Worm (Caenorhabditis elegans) whole organism, early embryonic: ENCODE results near the gene txt-13.

Source experiments
- B0310.2 ChIP-seq: sonication (generic microtip); optimal IDR thresholded peaks from 2 replicates; lab custom pipeline; 2016; ENCODE audit warnings: mild to moderate bottlenecking, missing genetic modification characterization, missing compliant biosample characterization
- F13C5.2 ChIP-seq: sonication (generic microtip); optimal IDR thresholded peaks from 2 replicates; lab custom pipeline; 2017; ENCODE audit warnings: mild to moderate bottlenecking, missing genetic modification characterization, inconsistent platforms, missing compliant biosample characterization
- aly-1 ChIP-seq: sonication (generic microtip); optimal IDR thresholded peaks from 2 replicates; lab custom pipeline; 2016; ENCODE audit warnings: missing genetic modification characterization, missing compliant biosample characterization
- ama-1 ChIP-seq: fragments of 150-350 bp; optimal IDR thresholded peaks from 2 replicates; lab custom pipeline; 2014
- ceh-13 ChIP-seq: fragments of 200-800 bp; sonication (Bioruptor generic); optimal IDR thresholded peaks from 2 replicates; lab custom pipeline; 2018; ENCODE audit warnings: mild to moderate bottlenecking, missing genetic modification characterization, missing compliant biosample characterization
- ceh-36 ChIP-seq: sonication (generic microtip); optimal IDR thresholded peaks from 2 replicates; lab custom pipeline; 2016; ENCODE audit warnings: missing genetic modification characterization, inconsistent platforms, missing compliant biosample characterization
- ets-7 ChIP-seq: sonication (generic microtip); optimal IDR thresholded peaks from 2 replicates; lab custom pipeline; 2016; ENCODE audit warnings: missing genotype, missing genetic modification characterization, missing compliant biosample characterization
- flt-1 ChIP-seq: fragments of 200-800 bp; sonication (Bioruptor generic); IDR thresholded peaks from 2 replicates; pipeline ENCODE4 v1.3.6; 2022; ENCODE audit warnings: missing genetic modification characterization, missing compliant biosample characterization
- hmbx-1 ChIP-seq: sonication (generic microtip); optimal IDR thresholded peaks from 2 replicates; lab custom pipeline; 2016; ENCODE audit warnings: mild to moderate bottlenecking, missing genetic modification characterization, missing compliant biosample characterization
- hmg-4 ChIP-seq: fragments of 200-800 bp; sonication (Bioruptor generic); optimal IDR thresholded peaks from 2 replicates; lab custom pipeline; 2018; ENCODE audit warnings: mild to moderate bottlenecking, missing genetic modification characterization, missing compliant biosample characterization
- hnd-1 ChIP-seq: sonication (generic microtip); optimal IDR thresholded peaks from 2 replicates; lab custom pipeline; 2016; ENCODE audit warnings: missing genetic modification characterization, missing compliant biosample characterization
- pes-1 ChIP-seq: fragments of 200-800 bp; sonication (Bioruptor generic); IDR thresholded peaks from 2 replicates; pipeline ENCODE4 v1.3.6; 2022; ENCODE audit warnings: missing genetic modification reagents, missing genetic modification characterization, missing compliant biosample characterization
- scrt-1 ChIP-seq: fragments of 200-800 bp; sonication (Bioruptor generic); IDR thresholded peaks from 2 replicates; pipeline ENCODE4 v1.3.6; 2022; ENCODE audit warnings: missing genetic modification characterization, missing compliant biosample characterization
- sea-1 ChIP-seq: fragments of 200-800 bp; sonication (Bioruptor generic); conservative IDR thresholded peaks from 2 replicates; pipeline ENCODE4 v1.3.6; 2022; ENCODE audit warnings: missing genetic modification characterization, missing compliant biosample characterization
- tbx-11 ChIP-seq: fragments of 200-800 bp; sonication (Bioruptor generic); IDR thresholded peaks from 2 replicates; pipeline ENCODE4 v1.3.6; 2022; ENCODE audit warnings: missing genetic modification characterization, missing compliant biosample characterization
- tbx-37 ChIP-seq: fragments of 200-800 bp; sonication (Bioruptor generic); conservative IDR thresholded peaks from 2 replicates; pipeline ENCODE4 v1.3.6; 2022; ENCODE audit warnings: missing genetic modification reagents, missing genetic modification characterization, missing compliant biosample characterization
- tra-4 ChIP-seq: sonication (generic microtip); optimal IDR thresholded peaks from 2 replicates; lab custom pipeline; 2017; ENCODE audit warnings: missing genetic modification characterization, missing compliant biosample characterization

The txt-13 gene

ce11 chrII:10607238-10607961, 37.0 kb downstream of the txt-13 start, which contains the start of gene ccm-3:
Gene ccm-3 (minus strand): TSS chrII:10607275.
- no peak for TF ChIP-seq hnd-1 (tag; lab: Kevin White, UChicago)
- no peak for TF ChIP-seq B0310.2
- no peak for TF ChIP-seq pes-1

DNA sequence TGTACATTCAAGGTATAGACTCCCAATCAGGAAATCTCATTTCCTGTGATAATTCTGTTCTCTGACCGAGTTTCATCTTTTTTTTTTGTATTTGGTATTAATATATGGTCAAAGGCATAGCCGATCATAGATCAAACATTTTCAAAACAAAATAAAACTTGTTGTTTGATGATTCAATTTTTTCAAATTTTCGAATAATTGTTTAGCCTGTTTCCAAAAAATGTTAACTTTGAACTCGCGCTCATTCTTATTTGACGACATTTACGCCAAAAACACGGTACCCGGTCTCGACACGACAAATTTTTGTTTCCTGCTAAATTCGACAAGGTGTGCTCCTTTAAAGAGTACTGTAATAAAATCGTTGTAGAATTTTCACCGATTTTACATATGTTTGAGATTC, 38.4 kb downstream of the txt-13 start:
- TF ChIP-seq ceh-13 (GFP tag; lab: Kevin White, UChicago): no peak
- TF ChIP-seq tbx-37: no peak
- TF ChIP-seq aly-1 (tag; lab: Kevin White, UChicago): no peak
- TF ChIP-seq ceh-36 (tag; lab: Kevin White, UChicago): no peak
- TF ChIP-seq hnd-1 (tag; lab: Kevin White, UChicago): no peak
- TF ChIP-seq B0310.2: no peak
- no peak for TF ChIP-seq ama-1 (lab: Kevin White, UChicago)
- TF ChIP-seq pes-1: no peak
- no peak for TF ChIP-seq sea-1 (GFP tag; lab: Robert Waterston, UW)
- no peak for TF ChIP-seq ets-7 (tag; lab: Kevin White, UChicago)
- TF ChIP-seq scrt-1 (GFP tag; lab: Robert Waterston, UW): no peak
- TF ChIP-seq flt-1 (GFP tag; lab: Robert Waterston, UW): no peak
- TF ChIP-seq tbx-11: no peak
- no peak for TF ChIP-seq tra-4 (tag; lab: Kevin White, UChicago)
- TF ChIP-seq F13C5.2 (tag; lab: Kevin White, UChicago): no peak
- no peak for TF ChIP-seq hmbx-1 (tag; lab: Kevin White, UChicago)
- TF ChIP-seq hmg-4 (GFP tag; lab: Kevin White, UChicago): no peak

DNA sequence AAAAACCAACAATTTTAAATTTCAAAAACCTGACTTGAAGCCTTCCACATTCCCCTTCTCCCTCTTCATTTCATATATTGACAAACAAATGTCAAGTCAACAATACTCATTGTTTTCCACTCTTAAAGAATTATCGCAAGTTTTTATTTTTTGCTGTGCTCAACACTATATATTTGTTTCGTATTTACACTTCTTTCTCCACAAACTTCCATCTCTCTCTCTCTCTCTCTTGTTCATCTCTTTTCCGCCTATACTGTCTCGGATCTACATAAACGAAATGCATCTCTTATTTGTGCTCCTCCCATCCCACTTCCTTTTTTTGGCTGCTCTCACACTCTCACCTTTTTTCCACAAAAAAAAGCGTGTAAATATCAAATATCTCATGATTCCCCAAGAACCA, 42.3 kb downstream of the txt-13 start, which contains the start of gene C14A4.12:
C14A4.12 (plus strand) TSS at position 301 of the 400 bp plus-strand sequence.
- TF ChIP-seq flt-1 (GFP tag; lab: Robert Waterston, UW): no peak
- no peak for TF ChIP-seq hmg-4 (GFP tag; lab: Kevin White, UChicago)
- TF ChIP-seq pes-1: no peak
- no peak for TF ChIP-seq sea-1 (GFP tag; lab: Robert Waterston, UW)
- no peak for TF ChIP-seq scrt-1 (GFP tag; lab: Robert Waterston, UW)
- no peak for TF ChIP-seq ama-1 (lab: Kevin White, UChicago)
- no peak for TF ChIP-seq aly-1 (tag; lab: Kevin White, UChicago)
- no peak for TF ChIP-seq hnd-1 (tag; lab: Kevin White, UChicago)

DNA sequence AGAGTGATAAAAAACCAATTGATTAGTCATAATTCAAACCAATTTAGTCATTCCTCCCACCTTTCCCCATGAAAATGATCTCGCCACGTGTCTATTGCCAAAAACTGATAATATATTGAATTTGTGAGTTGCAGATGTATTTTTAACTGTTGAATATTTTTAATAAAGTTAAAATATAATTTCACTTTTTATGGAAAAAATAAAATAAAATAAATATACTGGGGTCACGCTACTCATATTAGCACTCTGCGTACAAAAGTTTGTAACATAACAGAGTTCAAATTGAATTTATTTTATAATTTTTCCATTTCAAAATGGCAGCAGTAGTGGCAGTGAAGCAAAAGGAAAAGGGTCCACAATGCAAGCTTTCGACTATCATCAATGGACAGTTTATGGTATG, 47.8 kb downstream of the txt-13 start, which contains the start of gene C14A4.13:
C14A4.13 (plus strand) TSS at position 301 of the 400 bp plus-strand sequence.
- no peak for TF ChIP-seq tra-4 (tag; lab: Kevin White, UChicago)
- TF ChIP-seq sea-1 (GFP tag; lab: Robert Waterston, UW): no peak
- no peak for TF ChIP-seq ceh-13 (GFP tag; lab: Kevin White, UChicago)
- TF ChIP-seq flt-1 (GFP tag; lab: Robert Waterston, UW): no peak
- TF ChIP-seq tbx-37: no peak
- TF ChIP-seq B0310.2: no peak
- TF ChIP-seq ets-7 (tag; lab: Kevin White, UChicago): no peak
